Fruit fly (Drosophila melanogaster) whole organism, embryonic: ENCODE data around the gene CG15742.

Experiments used
- Antp ChIP-seq: fragments of 200-800 bp; sonication (Bioruptor generic); optimal IDR thresholded peaks from 3 replicates; lab custom pipeline; 2016; ENCODE audit warnings: missing biosample characterization, missing genetic modification characterization
- CG10209 ChIP-seq: fragments of 200-800 bp; sonication (Bioruptor generic); optimal IDR thresholded peaks from 3 replicates; lab custom pipeline; 2017; ENCODE audit warnings: missing biosample characterization, mild to moderate bottlenecking, missing genetic modification characterization, missing genetic modification reagents
- CG10267 ChIP-seq: fragments of 200-800 bp; sonication (Bioruptor generic); optimal IDR thresholded peaks from 2 replicates; lab custom pipeline; 2018; ENCODE audit warnings: missing biosample characterization, mild to moderate bottlenecking, missing genetic modification characterization, moderate library complexity
- CG10979 ChIP-seq: fragments of 200-800 bp; sonication (Bioruptor generic); optimal IDR thresholded peaks from 2 replicates; lab custom pipeline; 2018; ENCODE audit warnings: missing biosample characterization, mild to moderate bottlenecking, missing genetic modification characterization, moderate library complexity
- CG11398 ChIP-seq: fragments of 200-800 bp; sonication (Bioruptor generic); optimal IDR thresholded peaks from 2 replicates; lab custom pipeline; 2016; ENCODE audit warnings: missing biosample characterization, missing genetic modification characterization
- CG11723 ChIP-seq: fragments of 200-800 bp; sonication (Bioruptor generic); optimal IDR thresholded peaks from 2 replicates; lab custom pipeline; 2017; ENCODE audit warnings: missing biosample characterization, mild to moderate bottlenecking, missing genetic modification characterization
- CG12219 ChIP-seq: fragments of 200-800 bp; sonication (Bioruptor generic); optimal IDR thresholded peaks from 3 replicates; lab custom pipeline; 2018; ENCODE audit warnings: missing biosample characterization, mild to moderate bottlenecking, missing genetic modification characterization
- CG12391 ChIP-seq: fragments of 200-800 bp; sonication (Bioruptor generic); optimal IDR thresholded peaks from 3 replicates; lab custom pipeline; 2018; ENCODE audit warnings: missing biosample characterization, mild to moderate bottlenecking, missing genetic modification characterization, moderate library complexity
- CG13123 ChIP-seq: fragments of 200-800 bp; sonication (Bioruptor generic); optimal IDR thresholded peaks from 2 replicates; lab custom pipeline; 2016; ENCODE audit warnings: missing biosample characterization, missing genetic modification characterization
- CG5953 ChIP-seq: fragments of 200-800 bp; sonication (Bioruptor generic); IDR thresholded peaks from 2 replicates; pipeline ENCODE4 v1.3.6; 2022; ENCODE audit warnings: missing biosample characterization, missing genetic modification characterization
- CG6683 ChIP-seq: fragments of 200-800 bp; sonication (Bioruptor generic); optimal IDR thresholded peaks from 2 replicates; lab custom pipeline; 2017; ENCODE audit warnings: missing biosample characterization, mild to moderate bottlenecking, missing genetic modification characterization, missing genetic modification reagents
- CG7357 ChIP-seq: fragments of 200-800 bp; sonication (Bioruptor generic); IDR thresholded peaks from 3 replicates; pipeline ENCODE4 v1.3.6; 2022; ENCODE audit warnings: missing biosample characterization, missing genetic modification characterization
- CG7839 ChIP-seq: fragments of 200-800 bp; sonication (Bioruptor generic); optimal IDR thresholded peaks from 3 replicates; lab custom pipeline; 2018; ENCODE audit warnings: missing biosample characterization, mild to moderate bottlenecking, missing genetic modification characterization, moderate library complexity
- CG8944 ChIP-seq: fragments of 200-800 bp; sonication (Bioruptor generic); optimal IDR thresholded peaks from 3 replicates; lab custom pipeline; 2016; ENCODE audit warnings: missing biosample characterization, missing genetic modification characterization
- CG9437 ChIP-seq: fragments of 200-800 bp; sonication (Bioruptor generic); optimal IDR thresholded peaks from 2 replicates; lab custom pipeline; 2018; ENCODE audit warnings: missing biosample characterization, mild to moderate bottlenecking, missing genetic modification characterization
- CG9797 ChIP-seq: fragments of 200-800 bp; sonication (Bioruptor generic); optimal IDR thresholded peaks from 3 replicates; lab custom pipeline; 2018; ENCODE audit warnings: missing biosample characterization, mild to moderate bottlenecking, missing genetic modification characterization
- CG9817 ChIP-seq: fragments of 200-800 bp; sonication (Bioruptor generic); optimal IDR thresholded peaks from 2 replicates; lab custom pipeline; 2018; ENCODE audit warnings: missing biosample characterization, mild to moderate bottlenecking, missing genetic modification characterization, moderate library complexity
- Chrac-16 ChIP-seq: fragments of 200-800 bp; sonication (Bioruptor generic); optimal IDR thresholded peaks from 3 replicates; lab custom pipeline; 2016; ENCODE audit warnings: missing biosample characterization, missing genetic modification characterization
- CrebB ChIP-seq: fragments of 200-800 bp; sonication (Bioruptor generic); optimal IDR thresholded peaks from 3 replicates; lab custom pipeline; 2018; ENCODE audit warnings: missing biosample characterization, mild to moderate bottlenecking, missing genetic modification characterization
- Dad ChIP-seq: fragments of 200-800 bp; sonication (Bioruptor generic); optimal IDR thresholded peaks from 3 replicates; lab custom pipeline; 2016; ENCODE audit warnings: missing biosample characterization, missing genetic modification characterization
- Dref ChIP-seq: fragments of 200-800 bp; sonication (Bioruptor generic); IDR thresholded peaks from 2 replicates; pipeline ENCODE4 v1.3.6; 2022; ENCODE audit warnings: missing biosample characterization, missing genetic modification characterization
- HLH4C ChIP-seq: fragments of 200-800 bp; sonication (Bioruptor generic); IDR thresholded peaks from 3 replicates; pipeline ENCODE4 v1.3.6; 2022; ENCODE audit warnings: missing biosample characterization, missing genetic modification characterization; ENCODE audit not compliant: partially characterized antibody
- Hey ChIP-seq: fragments of 200-800 bp; sonication (Bioruptor generic); optimal IDR thresholded peaks from 3 replicates; lab custom pipeline; 2018; ENCODE audit warnings: missing biosample characterization, mild to moderate bottlenecking, missing genetic modification characterization
- MBD-R2 ChIP-seq: fragments of 200-800 bp; sonication (Bioruptor generic); IDR thresholded peaks from 2 replicates; pipeline ENCODE4 v1.3.6; 2022; ENCODE audit warnings: missing biosample characterization, missing genetic modification characterization
- NC2β ChIP-seq: fragments of 200-800 bp; sonication (Bioruptor generic); optimal IDR thresholded peaks from 2 replicates; lab custom pipeline; 2016; ENCODE audit warnings: missing biosample characterization, missing genetic modification characterization
- Scr ChIP-seq: fragments of 200-800 bp; sonication (Bioruptor generic); IDR thresholded peaks from 2 replicates; pipeline ENCODE4 v1.3.6; 2022; ENCODE audit warnings: missing biosample characterization, missing genetic modification characterization; ENCODE audit not compliant: partially characterized antibody
- Sox100B ChIP-seq: fragments of 200-800 bp; sonication (Bioruptor generic); optimal IDR thresholded peaks from 3 replicates; lab custom pipeline; 2018; ENCODE audit warnings: missing biosample characterization, mild to moderate bottlenecking, missing genetic modification characterization
- TFAM ChIP-seq: fragments of 200-800 bp; sonication (Bioruptor generic); optimal IDR thresholded peaks from 2 replicates; lab custom pipeline; 2017; ENCODE audit warnings: missing biosample characterization, missing genetic modification characterization, inconsistent platforms
- Trl ChIP-seq, 3 experiments: fragments of >200 bp in 2 of 3; fragments of 200-800 bp in 1 of 3; sonication (Bioruptor generic) in 1 of 3; optimal IDR thresholded peaks; 2 replicates in 1 of 3; 3 replicates in 2 of 3; lab custom pipeline; 2016 to 2017; ENCODE audit warnings: missing biosample characterization in 1 of 3, missing genetic modification characterization in 1 of 3
- dmrt99B ChIP-seq: fragments of 200-800 bp; sonication (Bioruptor generic); optimal IDR thresholded peaks from 2 replicates; lab custom pipeline; 2018; ENCODE audit warnings: missing biosample characterization, mild to moderate bottlenecking, missing genetic modification characterization, moderate library complexity
- fd64A ChIP-seq: fragments of 200-800 bp; sonication (Bioruptor generic); optimal IDR thresholded peaks from 3 replicates; lab custom pipeline; 2018; ENCODE audit warnings: missing biosample characterization, mild to moderate bottlenecking, missing genetic modification characterization
- fru ChIP-seq: fragments of >200 bp; optimal IDR thresholded peaks from 2 replicates; lab custom pipeline; 2017
- gce ChIP-seq: fragments of 200-800 bp; sonication (Bioruptor generic); IDR thresholded peaks from 3 replicates; pipeline ENCODE4 v1.3.6; 2022; ENCODE audit warnings: missing biosample characterization, missing genetic modification characterization
- gsb ChIP-seq: fragments of 200-800 bp; sonication (Bioruptor generic); IDR thresholded peaks from 2 replicates; pipeline ENCODE4 v1.3.6; 2022; ENCODE audit warnings: missing biosample characterization, missing genetic modification characterization
- kay ChIP-seq: fragments of 200-800 bp; sonication (Bioruptor generic); optimal IDR thresholded peaks from 2 replicates; lab custom pipeline; 2016; ENCODE audit warnings: missing biosample characterization, missing genetic modification characterization
- kni ChIP-seq: fragments of 200-800 bp; sonication (Bioruptor generic); optimal IDR thresholded peaks from 3 replicates; lab custom pipeline; 2017; ENCODE audit warnings: mild to moderate bottlenecking, missing biosample characterization, missing genetic modification reagents, missing genetic modification characterization
- lola ChIP-seq, 3 experiments: fragments of >200 bp in 2 of 3; fragments of 200-800 bp in 1 of 3; sonication (Bioruptor generic) in 1 of 3; optimal IDR thresholded peaks; 2 replicates each; lab custom pipeline; 2017 to 2019; ENCODE audit warnings: missing biosample characterization in 3 of 3, missing genetic modification characterization in 3 of 3, mild to moderate bottlenecking in 1 of 3, moderate library complexity in 1 of 3
- nerfin-2 ChIP-seq: fragments of 200-800 bp; sonication (Bioruptor generic); IDR thresholded peaks from 2 replicates; pipeline ENCODE4 v1.3.6; 2022; ENCODE audit warnings: missing biosample characterization, missing genetic modification characterization; ENCODE audit not compliant: partially characterized antibody
- nom ChIP-seq: fragments of 200-800 bp; sonication (Bioruptor generic); optimal IDR thresholded peaks from 2 replicates; lab custom pipeline; 2017; ENCODE audit warnings: missing biosample characterization, missing genetic modification characterization, mild to moderate bottlenecking, moderate library complexity, missing genetic modification reagents
- odd ChIP-seq: fragments of 200-800 bp; sonication (Bioruptor generic); optimal IDR thresholded peaks from 2 replicates; lab custom pipeline; 2017; ENCODE audit warnings: missing biosample characterization, mild to moderate bottlenecking, missing genetic modification characterization
- pros ChIP-seq: fragments of 200-800 bp; sonication (Bioruptor generic); optimal IDR thresholded peaks from 3 replicates; lab custom pipeline; 2019; ENCODE audit warnings: missing biosample characterization, mild to moderate bottlenecking, missing genetic modification characterization, moderate library complexity
- ranshi ChIP-seq: fragments of 200-800 bp; sonication (Bioruptor generic); IDR thresholded peaks from 2 replicates; pipeline ENCODE4 v1.3.6; 2022; ENCODE audit warnings: missing biosample characterization, missing genetic modification characterization
- salm ChIP-seq: fragments of 200-800 bp; sonication (Bioruptor generic); optimal IDR thresholded peaks from 2 replicates; lab custom pipeline; 2018; ENCODE audit warnings: missing biosample characterization, mild to moderate bottlenecking, missing genetic modification characterization
- sd ChIP-seq: fragments of 200-800 bp; sonication (Bioruptor generic); optimal IDR thresholded peaks from 3 replicates; lab custom pipeline; 2018; ENCODE audit warnings: missing biosample characterization, mild to moderate bottlenecking, missing genetic modification characterization, moderate library complexity
- sens ChIP-seq: fragments of 200-800 bp; sonication (Bioruptor generic); peaks from one replicate; lab custom pipeline; 2016; ENCODE audit warnings: missing biosample characterization, missing genetic modification characterization
- shn ChIP-seq: fragments of 200-800 bp; sonication (Bioruptor generic); optimal IDR thresholded peaks from 3 replicates; lab custom pipeline; 2016; ENCODE audit warnings: missing biosample characterization, missing genetic modification characterization
- sim ChIP-seq: fragments of 200-800 bp; sonication (Bioruptor generic); IDR thresholded peaks from 2 replicates; pipeline ENCODE4 v1.3.6; 2022; ENCODE audit warnings: missing biosample characterization, missing genetic modification characterization
- sr ChIP-seq: fragments of 200-800 bp; sonication (Bioruptor generic); IDR thresholded peaks from 3 replicates; pipeline ENCODE4 v1.3.6; 2022; ENCODE audit warnings: missing biosample characterization, missing genetic modification characterization
- tgo ChIP-seq: fragments of 200-800 bp; sonication (Bioruptor generic); IDR thresholded peaks from 3 replicates; pipeline ENCODE4 v1.3.6; 2022; ENCODE audit warnings: missing biosample characterization, missing genetic modification characterization
- tup ChIP-seq: fragments of 200-800 bp; sonication (Bioruptor generic); optimal IDR thresholded peaks from 2 replicates; lab custom pipeline; 2016; ENCODE audit warnings: missing biosample characterization, mild to moderate bottlenecking, missing genetic modification characterization, moderate library complexity

The CG15742 gene

DNA sequence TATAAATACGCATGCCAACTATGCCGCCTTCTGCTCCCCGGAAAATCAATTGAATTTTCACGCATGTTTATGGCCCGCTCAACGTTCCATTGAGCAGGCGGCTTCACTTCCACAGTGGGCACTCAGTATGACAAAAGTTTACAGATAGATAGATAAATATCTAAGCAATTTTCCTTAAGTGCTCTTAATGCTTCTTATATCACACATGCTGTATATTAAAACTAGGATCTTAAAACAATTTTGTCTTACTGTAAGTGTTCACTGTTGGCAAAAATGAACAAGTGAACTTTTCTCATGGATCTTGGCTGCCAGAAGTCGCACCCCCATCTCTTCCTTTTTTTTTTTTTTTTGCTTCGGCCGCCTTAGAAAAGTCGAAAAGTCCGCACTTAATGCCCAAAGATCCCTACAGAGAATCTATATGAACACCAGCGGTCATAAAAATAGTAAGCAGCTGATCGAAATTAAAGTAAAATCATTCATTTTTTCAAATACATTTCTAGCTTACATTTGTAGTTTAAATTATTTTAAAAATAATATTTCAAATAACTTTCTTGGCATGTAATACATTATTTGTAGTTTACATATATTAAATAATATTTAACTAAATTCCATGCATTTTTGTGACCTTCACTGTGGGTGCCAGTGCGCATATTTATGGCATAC, 5.1 kb downstream of the CG15742 start (continued):
- no peak for TF ChIP-seq HLH4C (GFP tag; lab: Robert Waterston, UW)
- TF ChIP-seq gsb, result no peak
- TF ChIP-seq Chrac-16 (GFP tag; lab: Kevin White, UChicago), result no peak
- peak; percentile 43 for TF ChIP-seq CG9437 (GFP tag; lab: Kevin White, UChicago)
- TF ChIP-seq sr (GFP tag; lab: Robert Waterston, UW), result no peak
- no peak for TF ChIP-seq sim (GFP tag; lab: Robert Waterston, UW)
- peak; percentile 20 for TF ChIP-seq CG10209 (GFP tag; lab: Kevin White, UChicago)
- TF ChIP-seq kay (GFP tag; lab: Kevin White, UChicago), result no peak
- no peak for TF ChIP-seq Dad (GFP tag; lab: Kevin White, UChicago)
- TF ChIP-seq Scr, result no peak
- no peak for TF ChIP-seq lola (GFP tag; optimal IDR thresholded peaks at IDR 0.05; lab: Kevin White, UChicago)
- peak; percentile 54 for TF ChIP-seq Antp (GFP tag; lab: Kevin White, UChicago)
- no peak for TF ChIP-seq nom (GFP tag; lab: Kevin White, UChicago)
- TF ChIP-seq tup (GFP tag; lab: Kevin White, UChicago), result no peak
- no peak for TF ChIP-seq Trl (optimal IDR thresholded peaks at IDR 0.05; lab: Kevin White, UChicago)
- TF ChIP-seq Trl (GFP tag; optimal IDR thresholded peaks at IDR 0.05; lab: Kevin White, UChicago), result no peak
- TF ChIP-seq CG13123 (GFP tag; lab: Kevin White, UChicago), result no peak
- no peak for TF ChIP-seq pros (GFP tag; lab: Kevin White, UChicago)
- peak; percentile 91 for TF ChIP-seq sens (GFP tag; lab: Kevin White, UChicago)
- TF ChIP-seq CG10979 (tag; lab: Kevin White, UChicago), result peak; percentile 40
- TF ChIP-seq fd64A (GFP tag; lab: Kevin White, UChicago), result no peak
- TF ChIP-seq fru (lab: Kevin White, UChicago), result no peak
- TF ChIP-seq CG11723 (GFP tag; lab: Kevin White, UChicago), result no peak
- TF ChIP-seq MBD-R2 (GFP tag; lab: Robert Waterston, UW), result no peak
- peak; percentile 57; the same call in 2 of the 3 replicates for TF ChIP-seq tgo
- TF ChIP-seq salm (tag; lab: Kevin White, UChicago), result no peak
- no peak for TF ChIP-seq sd
- no peak for TF ChIP-seq Hey
- TF ChIP-seq CG12219 (GFP tag; lab: Kevin White, UChicago), result no peak
- no peak for TF ChIP-seq Dref (GFP tag; lab: Robert Waterston, UW)
- TF ChIP-seq CG9817 (tag; lab: Kevin White, UChicago), result peak; percentile 42
- peak; percentile 50 for TF ChIP-seq dmrt99B
- peak; percentile 24 for TF ChIP-seq Sox100B
- TF ChIP-seq CG10267, result peak; percentile 15
- TF ChIP-seq odd (GFP tag; lab: Kevin White, UChicago), result no peak
- TF ChIP-seq CG9797 (GFP tag; lab: Kevin White, UChicago), result no peak
- peak; percentile 40 for TF ChIP-seq CG12391 (tag; lab: Kevin White, UChicago)
- no peak for TF ChIP-seq CG11398
- no peak for TF ChIP-seq kni (GFP tag; lab: Kevin White, UChicago)
- TF ChIP-seq ranshi (GFP tag; lab: Robert Waterston, UW), result peak; percentile 52; the same call in 1 of the 2 replicates
- TF ChIP-seq CG7839 (tag; lab: Kevin White, UChicago), result peak; percentile 51
- no peak for TF ChIP-seq nerfin-2 (GFP tag; lab: Robert Waterston, UW)
- no peak for TF ChIP-seq CG8944
- TF ChIP-seq shn (GFP tag; lab: Kevin White, UChicago), result no peak
- no peak for TF ChIP-seq CG7357 (GFP tag; lab: Robert Waterston, UW)
- no peak for TF ChIP-seq gce (GFP tag; lab: Robert Waterston, UW)
- no peak for TF ChIP-seq CG5953 (GFP tag; lab: Robert Waterston, UW)
- no peak for TF ChIP-seq CG6683 (GFP tag; lab: Kevin White, UChicago)
- TF ChIP-seq TFAM, result no peak
- no peak for TF ChIP-seq CrebB (tag; lab: Kevin White, UChicago)
- no peak for TF ChIP-seq NC2β (GFP tag; lab: Kevin White, UChicago)
